In genomic region chrIV:14445191-14445795, ce11 we compare ENCODE assay signal across 5 worm cellular contexts.
TF ChIP-seq lines count a peak whose summit lies in the region.

No protein-coding gene starts in this region.

TF ChIP-seq in whole organism, L1 larva, 84 proteins besides CTCF, POLR2A, EP300 and RAD21 (continues in another document):
- TF ChIP-seq efl-1 (optimal IDR thresholded peaks at IDR 0.05; lab: Kevin White, UChicago) (peak; percentile 22 to 42), efl-1 (GFP tag; optimal IDR thresholded peaks at IDR 0.05 in 1 of 2; lab: Kevin White, UChicago) (peak; percentile 11 to 88), nhr-85 (tag; lab: Kevin White, UChicago) (peak; percentile 89), nhr-71 (tag; optimal IDR thresholded peaks at IDR 0.05; lab: Kevin White, UChicago) (no peak), snu-23 (GFP tag; optimal IDR thresholded peaks at IDR 0.05; lab: Kevin White, UChicago) (peak; percentile 70), elt-2 (tag; optimal IDR thresholded peaks at IDR 0.05; lab: Kevin White, UChicago) (no peak), elt-3 (tag; optimal IDR thresholded peaks at IDR 0.05; lab: Kevin White, UChicago) (peak in 2 of 6 experiments; percentile 74 to 76), lin-13 (GFP tag; optimal IDR thresholded peaks at IDR 0.05; lab: Kevin White, UChicago) (peak; percentile 47), unc-86 (tag; optimal IDR thresholded peaks at IDR 0.05; lab: Kevin White, UChicago) (no peak), zag-1 (tag; optimal IDR thresholded peaks at IDR 0.05; lab: Kevin White, UChicago) (no peak), lsy-2 (tag; optimal IDR thresholded peaks at IDR 0.05; lab: Kevin White, UChicago) (peak; percentile 8 to 23), nhr-19 (GFP tag; conservative IDR thresholded peaks at IDR 0.05; lab: Robert Waterston, UW) (peak; percentile 31; the same call in 1 of the 2 replicates), egl-13 (tag; optimal IDR thresholded peaks at IDR 0.05; lab: Kevin White, UChicago) (no peak), lin-35 (GFP tag; optimal IDR thresholded peaks at IDR 0.05; lab: Kevin White, UChicago) (peak in 1 of 2 experiments; percentile 59), dpl-1 (GFP tag; optimal IDR thresholded peaks at IDR 0.05; lab: Kevin White, UChicago) (peak in 1 of 3 experiments; percentile 3), tbx-2 (tag; optimal IDR thresholded peaks at IDR 0.05; lab: Kevin White, UChicago) (peak; percentile 18), nhr-47 (tag; optimal IDR thresholded peaks at IDR 0.05; lab: Kevin White, UChicago) (peak; percentile 31), blmp-1 (tag; optimal IDR thresholded peaks at IDR 0.05; lab: Kevin White, UChicago) (peak; percentile 69)

TF ChIP-seq in whole organism, L2 larva, 48 proteins besides CTCF, POLR2A, EP300 and RAD21:
- TF ChIP-seq nhr-21 (tag; optimal IDR thresholded peaks at IDR 0.05; lab: Kevin White, UChicago) (peak; percentile 52), sma-3 (GFP tag; optimal IDR thresholded peaks at IDR 0.05; lab: Kevin White, UChicago) (peak; percentile 41), zag-1 (tag; optimal IDR thresholded peaks at IDR 0.05; lab: Kevin White, UChicago) (no peak), elt-1 (tag; optimal IDR thresholded peaks at IDR 0.05; lab: Kevin White, UChicago) (no peak), mbf-1 (tag; optimal IDR thresholded peaks at IDR 0.05; lab: Kevin White, UChicago) (no peak), lin-13 (GFP tag; optimal IDR thresholded peaks at IDR 0.05; lab: Kevin White, UChicago) (peak; percentile 24), nhr-12 (tag; optimal IDR thresholded peaks at IDR 0.05; lab: Kevin White, UChicago) (no peak), snpc-4 (tag; optimal IDR thresholded peaks at IDR 0.05; lab: Kevin White, UChicago) (peak; percentile 89), nhr-25 (tag; optimal IDR thresholded peaks at IDR 0.05; lab: Kevin White, UChicago) (peak; percentile 38), nhr-23 (tag; optimal IDR thresholded peaks at IDR 0.05; lab: Kevin White, UChicago) (no peak), skn-1 (tag; optimal IDR thresholded peaks at IDR 0.05; lab: Kevin White, UChicago) (no peak), lin-39 (tag; optimal IDR thresholded peaks at IDR 0.05; lab: Kevin White, UChicago) (no peak), crh-2 (tag; optimal IDR thresholded peaks at IDR 0.05; lab: Kevin White, UChicago) (peak; percentile 38), gmeb-1 (tag; optimal IDR thresholded peaks at IDR 0.05; lab: Kevin White, UChicago) (peak; percentile 24), nhr-11 (tag; optimal IDR thresholded peaks at IDR 0.05; lab: Kevin White, UChicago) (no peak), F13H6.1 (tag; optimal IDR thresholded peaks at IDR 0.05; lab: Kevin White, UChicago) (peak; percentile 36), ztf-11 (tag; optimal IDR thresholded peaks at IDR 0.05; lab: Kevin White, UChicago) (no peak), nhr-129 (tag; optimal IDR thresholded peaks at IDR 0.05; lab: Kevin White, UChicago) (peak; percentile 69), sma-9 (GFP tag; optimal IDR thresholded peaks at IDR 0.05; lab: Kevin White, UChicago) (peak; percentile 59), sma-9 (tag; optimal IDR thresholded peaks at IDR 0.05; lab: Kevin White, UChicago) (no peak)

TF ChIP-seq in whole organism, L3 larva, 47 proteins besides CTCF, POLR2A, EP300 and RAD21:
- no peak for TF ChIP-seq fos-1 (tag; optimal IDR thresholded peaks at IDR 0.05; lab: Kevin White, UChicago)
- no peak for TF ChIP-seq mml-1 (tag; optimal IDR thresholded peaks at IDR 0.05; lab: Kevin White, UChicago)
- TF ChIP-seq snpc-4 (tag; optimal IDR thresholded peaks at IDR 0.05; lab: Kevin White, UChicago), result peak; percentile 94
- TF ChIP-seq ceh-28 (tag; optimal IDR thresholded peaks at IDR 0.05; lab: Kevin White, UChicago), result peak; percentile 21
- no peak for TF ChIP-seq unc-62 (GFP tag; optimal IDR thresholded peaks at IDR 0.05; lab: Kevin White, UChicago)
- peak; percentile 21 for TF ChIP-seq elt-2 (tag; optimal IDR thresholded peaks at IDR 0.05; lab: Kevin White, UChicago)
- no peak for TF ChIP-seq ztf-11 (tag; optimal IDR thresholded peaks at IDR 0.05; lab: Kevin White, UChicago)
- TF ChIP-seq nhr-43 (tag; optimal IDR thresholded peaks at IDR 0.05; lab: Kevin White, UChicago; ENCODE audit: poor library complexity, severe bottlenecking), result peak; percentile 56
- no peak for TF ChIP-seq daf-12 (tag; optimal IDR thresholded peaks at IDR 0.05; lab: Kevin White, UChicago)
- no peak for TF ChIP-seq ama-1 (optimal IDR thresholded peaks at IDR 0.05; lab: Kevin White, UChicago)
- TF ChIP-seq elt-3 (tag; optimal IDR thresholded peaks at IDR 0.05; lab: Kevin White, UChicago), result peak in 1 of 3 experiments; percentile 15
- no peak for TF ChIP-seq ceh-16 (tag; optimal IDR thresholded peaks at IDR 0.05; lab: Kevin White, UChicago)
- peak; percentile 42 for TF ChIP-seq nhr-23 (tag; optimal IDR thresholded peaks at IDR 0.05; lab: Kevin White, UChicago)
- peak; percentile 1 for TF ChIP-seq nfya-1 (tag; optimal IDR thresholded peaks at IDR 0.05; lab: Kevin White, UChicago; ENCODE audit: insufficient read depth)
- peak; percentile 62 for TF ChIP-seq hmg-11 (tag; optimal IDR thresholded peaks at IDR 0.05; lab: Kevin White, UChicago)
- no peak for TF ChIP-seq nhr-11 (tag; optimal IDR thresholded peaks at IDR 0.05; lab: Kevin White, UChicago)
- TF ChIP-seq nhr-25 (tag; optimal IDR thresholded peaks at IDR 0.05; lab: Kevin White, UChicago), result peak; percentile 30
TF ChIP-seq in whole organism, L3 larva: peak in this region for 9.

TF ChIP-seq in whole organism, L4 larva, 104 proteins besides CTCF, POLR2A, EP300 and RAD21 (continues in another document):
- TF ChIP-seq mdl-1 (tag; optimal IDR thresholded peaks at IDR 0.05; lab: Kevin White, UChicago), result no peak
- TF ChIP-seq R02D3.7 (tag; optimal IDR thresholded peaks at IDR 0.05; lab: Kevin White, UChicago), result no peak
- TF ChIP-seq madf-9 (GFP tag; conservative IDR thresholded peaks at IDR 0.05; lab: Robert Waterston, UW), result no peak
- no peak for TF ChIP-seq nhr-10 (tag; optimal IDR thresholded peaks at IDR 0.05; lab: Kevin White, UChicago)
- TF ChIP-seq lin-15B (tag; optimal IDR thresholded peaks at IDR 0.05; lab: Kevin White, UChicago), result no peak
- TF ChIP-seq nhr-77 (tag; optimal IDR thresholded peaks at IDR 0.05; lab: Kevin White, UChicago), result no peak
- TF ChIP-seq nhr-42 (GFP tag; IDR thresholded peaks at IDR 0.05; lab: Robert Waterston, UW), result no peak
- TF ChIP-seq dmd-6 (GFP tag; IDR thresholded peaks at IDR 0.05; lab: Robert Waterston, UW), result 0 out of 2 replicates have a peak, but pooled peaks have one; percentile 22
- TF ChIP-seq ces-1 (GFP tag; optimal IDR thresholded peaks at IDR 0.05; lab: Kevin White, UChicago), result no peak
- no peak for TF ChIP-seq arid-1 (GFP tag; conservative IDR thresholded peaks at IDR 0.05; lab: Robert Waterston, UW)
- TF ChIP-seq Y75B8A.6 (GFP tag; IDR thresholded peaks at IDR 0.05; lab: Robert Waterston, UW), result no peak
- no peak for TF ChIP-seq jun-1 (tag; optimal IDR thresholded peaks at IDR 0.05; lab: Kevin White, UChicago)
- peak; percentile 49 for TF ChIP-seq dve-1 (tag; optimal IDR thresholded peaks at IDR 0.05; lab: Kevin White, UChicago; ENCODE audit: insufficient read depth)
- TF ChIP-seq tra-1 (GFP tag; IDR thresholded peaks at IDR 0.05; lab: Robert Waterston, UW), result no peak
- no peak for TF ChIP-seq ceh-62 (tag; optimal IDR thresholded peaks at IDR 0.05; lab: Kevin White, UChicago)
- TF ChIP-seq ZK546.5 (tag; optimal IDR thresholded peaks at IDR 0.05; lab: Kevin White, UChicago), result no peak
- no peak for TF ChIP-seq ztf-11 (tag; optimal IDR thresholded peaks at IDR 0.05; lab: Kevin White, UChicago)
- TF ChIP-seq T20F7.1 (GFP tag; optimal IDR thresholded peaks at IDR 0.05; lab: Kevin White, UChicago), result no peak
- TF ChIP-seq ama-1 (optimal IDR thresholded peaks at IDR 0.05; lab: Kevin White, UChicago), result no peak
- no peak for TF ChIP-seq zfp-2 (tag; optimal IDR thresholded peaks at IDR 0.05; lab: Kevin White, UChicago)
- no peak for TF ChIP-seq spr-1 (tag; optimal IDR thresholded peaks at IDR 0.05; lab: Kevin White, UChicago)
- TF ChIP-seq hlh-30 (tag; optimal IDR thresholded peaks at IDR 0.05; lab: Kevin White, UChicago; ENCODE audit: insufficient read depth), result peak; percentile 17
- no peak for TF ChIP-seq lir-3 (tag; optimal IDR thresholded peaks at IDR 0.05; lab: Kevin White, UChicago)

TF ChIP-seq in whole organism, young adult, 124 proteins besides CTCF, POLR2A, EP300 and RAD21:
- TF ChIP-seq egl-44 (GFP tag; IDR thresholded peaks at IDR 0.05; lab: Robert Waterston, UW) (no peak), nhr-80 (tag; optimal IDR thresholded peaks at IDR 0.05; lab: Kevin White, UChicago) (peak; percentile 44), hmg-20 (GFP tag; IDR thresholded peaks at IDR 0.05; lab: Robert Waterston, UW) (no peak), attf-5 (GFP tag; optimal IDR thresholded peaks at IDR 0.05; lab: Kevin White, UChicago) (peak; percentile 33), ccch-3 (GFP tag; optimal IDR thresholded peaks at IDR 0.05; lab: Kevin White, UChicago) (no peak), lin-54 (GFP tag; optimal IDR thresholded peaks at IDR 0.05; lab: Kevin White, UChicago) (no peak), lin-40 (tag; optimal IDR thresholded peaks at IDR 0.05; lab: Kevin White, UChicago) (peak; percentile 38), ekl-4 (GFP tag; IDR thresholded peaks at IDR 0.05; lab: Robert Waterston, UW) (no peak), hmg-1.2 (GFP tag; IDR thresholded peaks at IDR 0.05; lab: Robert Waterston, UW) (peak; percentile 96), ztf-26 (tag; optimal IDR thresholded peaks at IDR 0.05; lab: Kevin White, UChicago) (peak; percentile 13), hlh-12 (tag; optimal IDR thresholded peaks at IDR 0.05; lab: Kevin White, UChicago) (no peak), madf-8 (GFP tag; conservative IDR thresholded peaks at IDR 0.05; lab: Robert Waterston, UW) (no peak), snpc-4 (GFP tag; optimal IDR thresholded peaks at IDR 0.05; lab: Kevin White, UChicago) (no peak), snpc-4 (tag; optimal IDR thresholded peaks at IDR 0.05; lab: Kevin White, UChicago) (peak; percentile 72 to 92 (median 84))
